Fruit fly (Drosophila melanogaster): ENCODE data around the gene CG11841.
A peak's percentile ranks its signal among the peaks of the same experiment; 100 is the strongest.

- peak; percentile 70 for TF ChIP-seq tj (GFP tag; optimal IDR thresholded peaks at IDR 0.05)
- no peak for TF ChIP-seq CG33017 (tag; optimal IDR thresholded peaks at IDR 0.05)
- TF ChIP-seq CG5204 (GFP tag; optimal IDR thresholded peaks at IDR 0.05): no peak
- TF ChIP-seq Mnt (GFP tag; optimal IDR thresholded peaks at IDR 0.05): no peak
- TF ChIP-seq cic (GFP tag; optimal IDR thresholded peaks at IDR 0.05): no peak
Observed at dm6 chr3R:29077572-29077971, 26.7 kb downstream of the CG11841 start.
